Fruit fly (Drosophila melanogaster): Measurements from ENCODE around the gene CG10347.

- TF ChIP-seq CG8478 (optimal IDR thresholded peaks at IDR 0.05) (no peak), psq (optimal IDR thresholded peaks at IDR 0.05) (no peak), EcR (GFP tag; optimal IDR thresholded peaks at IDR 0.05) (no peak)
Observed at dm6 chrX:11817183-11817972, 37.4 kb downstream of the CG10347 start.
